Worm (Caenorhabditis elegans) whole organism, L4 larva: ENCODE measurements around the gene C52E4.12.

Source experiments
- F10B5.3 ChIP-seq: sonication (generic microtip); optimal IDR thresholded peaks from 2 replicates; lab custom pipeline; 2016; ENCODE audit warnings: mild to moderate bottlenecking, missing genetic modification characterization, missing compliant biosample characterization
- F37D6.2 ChIP-seq: sonication (generic microtip); optimal IDR thresholded peaks from 2 replicates; lab custom pipeline; 2016; ENCODE audit warnings: mild to moderate bottlenecking, missing genetic modification characterization, missing compliant biosample characterization
- T26A8.4 ChIP-seq: fragments of 200-800 bp; sonication (Bioruptor generic); IDR thresholded peaks from 2 replicates; pipeline ENCODE4 v1.3.6; 2022; ENCODE audit warnings: missing genetic modification characterization, missing compliant biosample characterization
- Y105C5A.15 ChIP-seq: fragments of 200-800 bp; sonication (Bioruptor generic); IDR thresholded peaks from 2 replicates; pipeline ENCODE4 v1.3.6; 2022; ENCODE audit warnings: missing genetic modification characterization, missing compliant biosample characterization
- ZK337.2 ChIP-seq: fragments of 200-800 bp; sonication (Bioruptor generic); IDR thresholded peaks from 2 replicates; pipeline ENCODE4 v1.3.6; 2022; ENCODE audit warnings: missing genetic modification reagents, missing genetic modification characterization, missing compliant biosample characterization
- aha-1 ChIP-seq: fragments of 150-350 bp; peaks from one replicate; lab custom pipeline; 2014; ENCODE audit warnings: missing biosample characterization, missing genetic modification characterization
- ceh-32 ChIP-seq: sonication (generic microtip); optimal IDR thresholded peaks from 2 replicates; lab custom pipeline; 2016; ENCODE audit warnings: mild to moderate bottlenecking, missing genetic modification characterization, missing compliant biosample characterization; ENCODE audit not compliant: poor library complexity
- ceh-82 ChIP-seq: sonication (generic microtip); optimal IDR thresholded peaks from 2 replicates; lab custom pipeline; 2017; ENCODE audit warnings: missing biosample characterization, missing genetic modification characterization
- daf-16 ChIP-seq, 3 experiments: sonication (generic microtip); optimal IDR thresholded peaks; 2 replicates each; lab custom pipeline; 2016 to 2017; ENCODE audit warnings: missing genetic modification characterization in 3 of 3, missing genetic modification reagents in 3 of 3, mild to moderate bottlenecking in 2 of 3, missing compliant biosample characterization in 2 of 3, missing biosample characterization in 1 of 3, moderate library complexity in 1 of 3
- daf-8 ChIP-seq: fragments of 200-800 bp; sonication (Bioruptor generic); IDR thresholded peaks from 2 replicates; pipeline ENCODE4 v1.3.6; 2022; ENCODE audit warnings: missing genetic modification characterization, missing compliant biosample characterization
- duxl-1 ChIP-seq: sonication (generic microtip); optimal IDR thresholded peaks from 2 replicates; lab custom pipeline; 2016; ENCODE audit warnings: mild to moderate bottlenecking, missing genetic modification characterization, moderate library complexity, missing compliant biosample characterization; ENCODE audit not compliant: poor library complexity
- dve-1 ChIP-seq: sonication (generic microtip); optimal IDR thresholded peaks from 2 replicates; lab custom pipeline; 2017; ENCODE audit warnings: antibody characterized with exemption, mild to moderate bottlenecking, missing genetic modification characterization, missing compliant biosample characterization; ENCODE audit not compliant: insufficient read depth
- egl-43 ChIP-seq: fragments of 200-800 bp; sonication (Bioruptor generic); IDR thresholded peaks from 2 replicates; pipeline ENCODE4 v1.3.6; 2022; ENCODE audit warnings: missing genetic modification reagents, missing genetic modification characterization, missing compliant biosample characterization
- fkh-10 ChIP-seq: fragments of 150-350 bp; optimal IDR thresholded peaks from 2 replicates; lab custom pipeline; 2014; ENCODE audit warnings: missing biosample characterization, missing genetic modification reagents, missing genetic modification characterization
- gei-8 ChIP-seq: fragments of 200-800 bp; sonication (Bioruptor generic); optimal IDR thresholded peaks from 2 replicates; lab custom pipeline; 2018; ENCODE audit warnings: mild to moderate bottlenecking, missing genetic modification characterization, missing compliant biosample characterization
- hlh-11 ChIP-seq: fragments of 200-800 bp; sonication (Bioruptor generic); optimal IDR thresholded peaks from 2 replicates; lab custom pipeline; 2018; ENCODE audit warnings: mild to moderate bottlenecking, missing genetic modification characterization, missing compliant biosample characterization
- hmg-1.1 ChIP-seq: fragments of 200-800 bp; sonication (Bioruptor generic); IDR thresholded peaks from 2 replicates; pipeline ENCODE4 v1.3.6; 2022; ENCODE audit warnings: missing genetic modification reagents, missing genetic modification characterization, missing compliant biosample characterization
- lsy-2 ChIP-seq, 2 experiments: fragments of 150-350 bp in 1 of 2; sonication (generic microtip) in 1 of 2; optimal IDR thresholded peaks; 2 replicates each; lab custom pipeline; 2014 to 2017; ENCODE audit warnings: missing biosample characterization in 2 of 2, missing genetic modification characterization in 2 of 2
- madf-5 ChIP-seq, 2 experiments: fragments of 200-800 bp; sonication (Bioruptor generic); IDR thresholded peaks; 2 replicates each; pipeline ENCODE4 v1.3.6; 2022; ENCODE audit warnings: missing compliant biosample characterization in 2 of 2, missing genetic modification characterization in 2 of 2
- mdl-1 ChIP-seq, 2 experiments: fragments of 150-350 bp in 1 of 2; sonication (generic microtip) in 1 of 2; optimal IDR thresholded peaks; 2 replicates each; lab custom pipeline; 2014 to 2017; ENCODE audit warnings: missing biosample characterization in 2 of 2, missing genetic modification characterization in 2 of 2
- mep-1 ChIP-seq: fragments of 150-350 bp; sonication (generic microtip); optimal IDR thresholded peaks from 3 replicates; lab custom pipeline; 2014; ENCODE audit warnings: missing biosample characterization, missing genetic modification characterization
- mes-2 ChIP-seq: sonication (generic microtip); optimal IDR thresholded peaks from 2 replicates; lab custom pipeline; 2016; ENCODE audit warnings: missing genotype, mild to moderate bottlenecking, missing genetic modification characterization, missing compliant biosample characterization; ENCODE audit not compliant: poor library complexity, severe bottlenecking
- mxl-2 ChIP-seq: fragments of 200-800 bp; sonication (Bioruptor generic); conservative IDR thresholded peaks from 2 replicates; pipeline ENCODE4 v1.3.6; 2022; ENCODE audit warnings: missing genetic modification reagents, missing genetic modification characterization, missing compliant biosample characterization
- nhr-11 ChIP-seq: fragments of 150-350 bp; optimal IDR thresholded peaks from 2 replicates; lab custom pipeline; 2014; ENCODE audit warnings: missing biosample characterization, missing genetic modification characterization
- nhr-111 ChIP-seq: fragments of 200-800 bp; sonication (Bioruptor generic); optimal IDR thresholded peaks from 2 replicates; lab custom pipeline; 2018; ENCODE audit warnings: mild to moderate bottlenecking, missing genetic modification characterization, missing compliant biosample characterization
- nhr-42 ChIP-seq: fragments of 200-800 bp; sonication (Bioruptor generic); IDR thresholded peaks from 2 replicates; pipeline ENCODE4 v1.3.6; 2022; ENCODE audit warnings: missing genetic modification characterization, missing compliant biosample characterization
- nhr-48 ChIP-seq: sonication (generic microtip); optimal IDR thresholded peaks from 2 replicates; lab custom pipeline; 2016; ENCODE audit warnings: mild to moderate bottlenecking, missing genetic modification characterization, missing compliant biosample characterization
- nhr-77 ChIP-seq: fragments of 150-350 bp; optimal IDR thresholded peaks from 2 replicates; lab custom pipeline; 2014; ENCODE audit warnings: missing biosample characterization, missing genetic modification characterization
- pha-4 ChIP-seq, 2 experiments: fragments of 150-350 bp in 1 of 2; fragments of 200-800 bp in 1 of 2; sonication (Bioruptor generic) in 1 of 2; IDR thresholded peaks in 1 of 2; optimal IDR thresholded peaks in 1 of 2; 2 replicates each; pipeline versions ENCODE4 v1.3.6 to Lab custom; 2014 to 2022; ENCODE audit warnings: missing genetic modification characterization in 2 of 2, missing genetic modification reagents in 2 of 2, missing biosample characterization in 1 of 2, missing compliant biosample characterization in 1 of 2
- php-3 ChIP-seq: fragments of 200-800 bp; sonication (Bioruptor generic); IDR thresholded peaks from 2 replicates; pipeline ENCODE4 v1.3.6; 2022; ENCODE audit warnings: missing genetic modification reagents, missing genetic modification characterization, missing compliant biosample characterization
- rbr-2 ChIP-seq: sonication (generic microtip); optimal IDR thresholded peaks from 2 replicates; lab custom pipeline; 2016; ENCODE audit warnings: missing genotype, missing genetic modification characterization, missing compliant biosample characterization
- snpc-1.2 ChIP-seq: fragments of 200-800 bp; sonication (Bioruptor generic); IDR thresholded peaks from 2 replicates; pipeline ENCODE4 v1.3.6; 2022; ENCODE audit warnings: missing genetic modification reagents, missing genetic modification characterization, missing compliant biosample characterization
- unc-62 ChIP-seq, 3 experiments: fragments of 150-350 bp in 1 of 3; sonication (generic microtip); optimal IDR thresholded peaks in 2 of 3; peaks in 1 of 3; 1 replicate in 1 of 3; 2 replicates in 2 of 3; lab custom pipeline; 2014 to 2017; ENCODE audit warnings: missing biosample characterization in 3 of 3, missing genetic modification characterization in 3 of 3, missing genetic modification reagents in 3 of 3, missing genotype in 1 of 3
- vab-7 ChIP-seq: fragments of 200-800 bp; sonication (Bioruptor generic); IDR thresholded peaks from 2 replicates; pipeline ENCODE4 v1.3.6; 2022; ENCODE audit warnings: missing genetic modification reagents, missing genetic modification characterization, missing compliant biosample characterization
- zip-2 ChIP-seq: fragments of 150-350 bp; optimal IDR thresholded peaks from 2 replicates; lab custom pipeline; 2014; ENCODE audit warnings: missing biosample characterization, missing genetic modification characterization

Gene C52E4.12

ce11 chrV:12026878-12027477 lies 31.0 kb downstream of the C52E4.12 start (continued):
- TF ChIP-seq F37D6.2 = peak; percentile 59
- peak; percentile 34 for TF ChIP-seq mes-2 (tag; lab: Kevin White, UChicago)
- TF ChIP-seq nhr-77 (tag; lab: Kevin White, UChicago) = no peak
- TF ChIP-seq pha-4 (GFP tag; IDR thresholded peaks at IDR 0.05; lab: Robert Waterston, UW) = no peak
- no peak for TF ChIP-seq pha-4 (tag; optimal IDR thresholded peaks at IDR 0.05; lab: Kevin White, UChicago)
- TF ChIP-seq hmg-1.1 (GFP tag; lab: Robert Waterston, UW) = peak; percentile 68
- no peak for TF ChIP-seq snpc-1.2 (GFP tag; lab: Robert Waterston, UW)
- TF ChIP-seq php-3 (GFP tag; lab: Robert Waterston, UW) = no peak
- TF ChIP-seq hlh-11 (tag; lab: Kevin White, UChicago) = peak; percentile 25
- TF ChIP-seq ceh-82 (tag; lab: Kevin White, UChicago) = no peak
- peak in 1 of 2 experiments; percentile 33 for TF ChIP-seq daf-16 (GFP tag; optimal IDR thresholded peaks at IDR 0.05; lab: Kevin White, UChicago)
- TF ChIP-seq daf-16 (tag; optimal IDR thresholded peaks at IDR 0.05; lab: Kevin White, UChicago) = no peak
- peak; percentile 24; the same call in 1 of the 2 replicates for TF ChIP-seq vab-7 (GFP tag; lab: Robert Waterston, UW)
- peak; percentile 31 for TF ChIP-seq mep-1 (tag; lab: Kevin White, UChicago)
- TF ChIP-seq duxl-1 (tag; lab: Kevin White, UChicago) = no peak
- TF ChIP-seq mdl-1 (tag; optimal IDR thresholded peaks at IDR 0.05; lab: Kevin White, UChicago) = peak in 1 of 2 experiments; percentile 90
- peak; percentile 76 for TF ChIP-seq rbr-2 (tag; lab: Kevin White, UChicago)

DNA sequence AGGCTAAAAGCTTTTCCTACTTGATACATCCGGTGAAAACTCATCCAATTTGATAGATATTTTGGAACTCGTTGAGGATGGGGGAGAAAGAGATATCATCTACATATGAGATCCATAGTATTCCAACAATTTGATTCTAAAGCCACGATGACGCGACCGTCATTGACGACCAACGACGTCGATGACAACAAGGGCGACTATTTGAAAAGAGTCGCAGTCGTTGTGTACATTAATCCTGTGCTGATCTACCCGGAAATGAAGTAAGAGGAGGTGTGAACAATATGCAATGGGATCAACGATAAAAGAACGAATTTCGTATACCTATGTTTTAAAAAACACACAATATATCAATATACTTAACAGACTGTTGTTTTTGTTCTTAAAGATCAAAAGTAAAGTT lies 32.2 kb downstream of the C52E4.12 start:
- TF ChIP-seq mxl-2 (GFP tag; lab: Robert Waterston, UW) = no peak
- no peak for TF ChIP-seq mep-1 (tag; lab: Kevin White, UChicago)
- no peak for TF ChIP-seq T26A8.4 (GFP tag; lab: Robert Waterston, UW)
- TF ChIP-seq F10B5.3 (tag; lab: Kevin White, UChicago) = no peak
- no peak for TF ChIP-seq ceh-32 (tag; lab: Kevin White, UChicago)
- TF ChIP-seq nhr-42 (GFP tag; lab: Robert Waterston, UW) = no peak
- TF ChIP-seq nhr-111 = no peak
- no peak for TF ChIP-seq zip-2 (tag; lab: Kevin White, UChicago)
- no peak for TF ChIP-seq mdl-1 (tag; optimal IDR thresholded peaks at IDR 0.05; lab: Kevin White, UChicago)
- TF ChIP-seq dve-1 (tag; lab: Kevin White, UChicago) = no peak

ce11 chrV:12032060-12032459 lies 36.1 kb downstream of the C52E4.12 start, which contains the start of gene pkc-1:
Gene pkc-1, minus strand, starts transcription at chrV:12032160.
- TF ChIP-seq daf-8 (GFP tag; lab: Robert Waterston, UW) (no peak), egl-43 (GFP tag; lab: Robert Waterston, UW) (no peak), aha-1 (tag; lab: Kevin White, UChicago) (peak; percentile 52), madf-5 (GFP tag; IDR thresholded peaks at IDR 0.05; lab: Robert Waterston, UW) (no peak)

DNA sequence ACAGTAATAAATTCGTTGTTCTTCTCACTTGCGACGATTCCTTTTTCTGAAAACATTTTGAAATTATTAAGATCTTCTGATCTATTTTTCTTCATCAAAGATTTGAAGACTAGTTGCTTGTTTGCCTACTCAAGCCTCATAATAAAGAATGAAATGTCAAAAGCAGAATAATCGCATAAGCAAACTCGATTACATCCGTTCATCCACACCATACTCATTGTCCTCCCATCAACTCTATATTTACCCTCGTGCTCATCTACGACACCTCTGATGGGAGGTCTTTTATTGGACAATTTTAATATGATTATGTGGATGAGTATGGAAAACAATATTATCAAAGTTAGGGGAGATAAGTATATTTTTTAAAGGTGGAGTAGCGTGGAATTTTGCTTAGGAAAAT lies 37.9 kb downstream of the C52E4.12 start:
- TF ChIP-seq nhr-48 (tag; lab: Kevin White, UChicago) (no peak), aha-1 (tag; lab: Kevin White, UChicago) (peak; percentile 13), ZK337.2 (GFP tag; lab: Robert Waterston, UW) (no peak)
- TF ChIP-seq, all 104 proteins: peak for 1

ce11 chrV:12036129-12036528 lies 40.2 kb downstream of the C52E4.12 start:
- TF ChIP-seq lsy-2 (tag; optimal IDR thresholded peaks at IDR 0.05; lab: Kevin White, UChicago) (no peak), fkh-10 (GFP tag; lab: Kevin White, UChicago) (no peak), nhr-11 (no peak), unc-62 (GFP tag; optimal IDR thresholded peaks at IDR 0.05 in 1 of 2; lab: Kevin White, UChicago) (no peak), unc-62 (tag; optimal IDR thresholded peaks at IDR 0.05; lab: Kevin White, UChicago) (no peak), gei-8 (GFP tag; lab: Kevin White, UChicago) (no peak), Y105C5A.15 (GFP tag; lab: Robert Waterston, UW) (no peak)
